Worm (Caenorhabditis elegans): ENCODE results near the gene clec-234.

The clec-234 gene

ce11 chrV:16401519-16401918, 31.9 kb downstream of the clec-234 start, which contains the start of gene F13A7.14 (continued):
- peak; percentile 86 for TF ChIP-seq grh-1 (GFP tag; IDR thresholded peaks at IDR 0.05)
- TF ChIP-seq unc-130 (tag; optimal IDR thresholded peaks at IDR 0.05), result peak; percentile 79
- peak; percentile 83 for TF ChIP-seq unc-86 (tag; optimal IDR thresholded peaks at IDR 0.05)
- TF ChIP-seq mef-2 (tag; optimal IDR thresholded peaks at IDR 0.05), result no peak
- TF ChIP-seq mdl-1 (tag; optimal IDR thresholded peaks at IDR 0.05), result peak in 1 of 2 experiments; percentile 47
- peak; percentile 61 for TF ChIP-seq ceh-8 (GFP tag; optimal IDR thresholded peaks at IDR 0.05)
- TF ChIP-seq nhr-12 (tag; optimal IDR thresholded peaks at IDR 0.05), result no peak
- peak; percentile 67 for TF ChIP-seq hlh-17 (GFP tag; optimal IDR thresholded peaks at IDR 0.05; ENCODE audit: borderline replicate concordance)
- TF ChIP-seq ces-1 (GFP tag; optimal IDR thresholded peaks at IDR 0.05), result no peak
- peak; percentile 58 for TF ChIP-seq ztf-4 (tag; optimal IDR thresholded peaks at IDR 0.05)
- peak; percentile 96 for TF ChIP-seq tbx-2 (tag; optimal IDR thresholded peaks at IDR 0.05)
- TF ChIP-seq nhr-28 (tag; optimal IDR thresholded peaks at IDR 0.05), result no peak
- TF ChIP-seq efl-3 (GFP tag; optimal IDR thresholded peaks at IDR 0.05), result peak; percentile 79
- TF ChIP-seq skn-1 (tag; optimal IDR thresholded peaks at IDR 0.05), result peak; percentile 85
- TF ChIP-seq jun-1 (tag; optimal IDR thresholded peaks at IDR 0.05), result peak; percentile 54
- TF ChIP-seq lin-13 (GFP tag; optimal IDR thresholded peaks at IDR 0.05), result peak; percentile 66
- no peak for TF ChIP-seq tlp-1 (tag; optimal IDR thresholded peaks at IDR 0.05)
- no peak for TF ChIP-seq fos-1 (tag; optimal IDR thresholded peaks at IDR 0.05)
- peak; percentile 94 for TF ChIP-seq pax-3 (tag; optimal IDR thresholded peaks at IDR 0.05)
- TF ChIP-seq fkh-8 (tag; optimal IDR thresholded peaks at IDR 0.05), result peak; percentile 77
- no peak for TF ChIP-seq ets-5 (GFP tag; IDR thresholded peaks at IDR 0.05)
- peak; percentile 1 for TF ChIP-seq nhr-77 (tag; optimal IDR thresholded peaks at IDR 0.05)
- peak; percentile 68 to 81 (median 70) for TF ChIP-seq ceh-82 (tag; optimal IDR thresholded peaks at IDR 0.05)
- no peak for TF ChIP-seq pqm-1 (tag; optimal IDR thresholded peaks at IDR 0.05)
- peak; percentile 96 to 97 for TF ChIP-seq lin-35 (GFP tag; optimal IDR thresholded peaks at IDR 0.05)
- TF ChIP-seq pag-3 (tag; optimal IDR thresholded peaks at IDR 0.05; ENCODE audit: borderline replicate concordance, insufficient read depth), result no peak
- TF ChIP-seq zip-4 (GFP tag; optimal IDR thresholded peaks at IDR 0.05), result peak; percentile 80
- peak; percentile 94 for TF ChIP-seq mab-9 (GFP tag; IDR thresholded peaks at IDR 0.05)
- peak; percentile 91 for TF ChIP-seq unc-98 (GFP tag; IDR thresholded peaks at IDR 0.05)
- peak; percentile 82 for TF ChIP-seq isw-1 (GFP tag; IDR thresholded peaks at IDR 0.05)

- no peak for TF ChIP-seq pqm-1 (tag; optimal IDR thresholded peaks at IDR 0.05)
- TF ChIP-seq nhr-19 (GFP tag; conservative IDR thresholded peaks at IDR 0.05), result no peak
- TF ChIP-seq pag-3 (tag; optimal IDR thresholded peaks at IDR 0.05; ENCODE audit: borderline replicate concordance, insufficient read depth), result no peak
Measured at ce11 chrV:16399388-16399787, 34.0 kb downstream of the clec-234 start, which contains the start of gene sre-36. Gene sre-36, plus strand, starts transcription at chrV:16399688.

- TF ChIP-seq lin-14 (GFP tag; optimal IDR thresholded peaks at IDR 0.05) (no peak), pqm-1 (tag; optimal IDR thresholded peaks at IDR 0.05) (no peak), C16A3.4 (tag; optimal IDR thresholded peaks at IDR 0.05) (no peak), sptf-1 (tag; optimal IDR thresholded peaks at IDR 0.05) (no peak), lin-35 (GFP tag; optimal IDR thresholded peaks at IDR 0.05) (no peak), swsn-7 (tag; optimal IDR thresholded peaks at IDR 0.05) (no peak)
Measured at ce11 chrV:16395739-16396138, 37.6 kb downstream of the clec-234 start, which contains the start of gene F13A7.12. Gene F13A7.12, plus strand, starts transcription at chrV:16396039.

ce11 chrV:16395131-16395530, 38.2 kb downstream of the clec-234 start, which contains the start of gene F13A7.11:
Gene F13A7.11, minus strand, starts transcription at chrV:16395304.
- no peak for TF ChIP-seq lin-39 (tag; optimal IDR thresholded peaks at IDR 0.05)
- no peak for TF ChIP-seq tlp-1 (tag; optimal IDR thresholded peaks at IDR 0.05)
- TF ChIP-seq efl-1 (optimal IDR thresholded peaks at IDR 0.05), result peak; percentile 7 to 25
- peak; percentile 10 to 82 for TF ChIP-seq efl-1 (GFP tag; optimal IDR thresholded peaks at IDR 0.05 in 1 of 2)
- peak; percentile 19 for TF ChIP-seq nhr-90 (tag; optimal IDR thresholded peaks at IDR 0.05; ENCODE audit: poor library complexity)
- no peak for TF ChIP-seq ets-5 (GFP tag; IDR thresholded peaks at IDR 0.05)
- TF ChIP-seq blmp-1 (tag; optimal IDR thresholded peaks at IDR 0.05), result no peak
- TF ChIP-seq alr-1 (tag; optimal IDR thresholded peaks at IDR 0.05; ENCODE audit: borderline replicate concordance), result no peak
- no peak for TF ChIP-seq efl-3 (GFP tag; optimal IDR thresholded peaks at IDR 0.05)
- no peak for TF ChIP-seq lin-13 (GFP tag; optimal IDR thresholded peaks at IDR 0.05)
- no peak for TF ChIP-seq fkh-4 (tag; optimal IDR thresholded peaks at IDR 0.05; ENCODE audit: borderline replicate concordance)
- no peak for TF ChIP-seq sox-4 (tag; optimal IDR thresholded peaks at IDR 0.05)
- no peak for TF ChIP-seq tbx-2 (tag; optimal IDR thresholded peaks at IDR 0.05)
- peak; percentile 40 for TF ChIP-seq nhr-71 (tag; optimal IDR thresholded peaks at IDR 0.05)
- no peak for TF ChIP-seq nhr-76 (tag; optimal IDR thresholded peaks at IDR 0.05)
- no peak for TF ChIP-seq C34B4.2 (tag; optimal IDR thresholded peaks at IDR 0.05)
- peak; percentile 17 for TF ChIP-seq nhr-47 (tag; optimal IDR thresholded peaks at IDR 0.05)
- no peak for TF ChIP-seq C16A3.4 (tag; optimal IDR thresholded peaks at IDR 0.05)
- no peak for TF ChIP-seq mep-1 (tag; optimal IDR thresholded peaks at IDR 0.05)

Measured in whole organism, L1 larva.